Worm (Caenorhabditis elegans) whole organism, early embryonic: ENCODE data around the gene Y39B6A.37.
"Not testable (repeated sequence)": the region's sequence is repeated elsewhere in the genome, so short reads cannot be mapped to it uniquely, and the experiment has no call there.

Experiments
- B0310.2 ChIP-seq: sonication (generic microtip); optimal IDR thresholded peaks from 2 replicates; lab custom pipeline; 2016; ENCODE audit warnings: mild to moderate bottlenecking, missing genetic modification characterization, missing compliant biosample characterization
- F13C5.2 ChIP-seq: sonication (generic microtip); optimal IDR thresholded peaks from 2 replicates; lab custom pipeline; 2017; ENCODE audit warnings: mild to moderate bottlenecking, missing genetic modification characterization, inconsistent platforms, missing compliant biosample characterization
- aly-1 ChIP-seq: sonication (generic microtip); optimal IDR thresholded peaks from 2 replicates; lab custom pipeline; 2016; ENCODE audit warnings: missing genetic modification characterization, missing compliant biosample characterization
- ama-1 ChIP-seq: fragments of 150-350 bp; optimal IDR thresholded peaks from 2 replicates; lab custom pipeline; 2014
- ceh-13 ChIP-seq: fragments of 200-800 bp; sonication (Bioruptor generic); optimal IDR thresholded peaks from 2 replicates; lab custom pipeline; 2018; ENCODE audit warnings: mild to moderate bottlenecking, missing genetic modification characterization, missing compliant biosample characterization
- ceh-36 ChIP-seq: sonication (generic microtip); optimal IDR thresholded peaks from 2 replicates; lab custom pipeline; 2016; ENCODE audit warnings: missing genetic modification characterization, inconsistent platforms, missing compliant biosample characterization
- ets-7 ChIP-seq: sonication (generic microtip); optimal IDR thresholded peaks from 2 replicates; lab custom pipeline; 2016; ENCODE audit warnings: missing genotype, missing genetic modification characterization, missing compliant biosample characterization
- flt-1 ChIP-seq: fragments of 200-800 bp; sonication (Bioruptor generic); IDR thresholded peaks from 2 replicates; pipeline ENCODE4 v1.3.6; 2022; ENCODE audit warnings: missing genetic modification characterization, missing compliant biosample characterization
- hmbx-1 ChIP-seq: sonication (generic microtip); optimal IDR thresholded peaks from 2 replicates; lab custom pipeline; 2016; ENCODE audit warnings: mild to moderate bottlenecking, missing genetic modification characterization, missing compliant biosample characterization
- hmg-4 ChIP-seq: fragments of 200-800 bp; sonication (Bioruptor generic); optimal IDR thresholded peaks from 2 replicates; lab custom pipeline; 2018; ENCODE audit warnings: mild to moderate bottlenecking, missing genetic modification characterization, missing compliant biosample characterization
- hnd-1 ChIP-seq: sonication (generic microtip); optimal IDR thresholded peaks from 2 replicates; lab custom pipeline; 2016; ENCODE audit warnings: missing genetic modification characterization, missing compliant biosample characterization
- pes-1 ChIP-seq: fragments of 200-800 bp; sonication (Bioruptor generic); IDR thresholded peaks from 2 replicates; pipeline ENCODE4 v1.3.6; 2022; ENCODE audit warnings: missing genetic modification reagents, missing genetic modification characterization, missing compliant biosample characterization
- scrt-1 ChIP-seq: fragments of 200-800 bp; sonication (Bioruptor generic); IDR thresholded peaks from 2 replicates; pipeline ENCODE4 v1.3.6; 2022; ENCODE audit warnings: missing genetic modification characterization, missing compliant biosample characterization
- sea-1 ChIP-seq: fragments of 200-800 bp; sonication (Bioruptor generic); conservative IDR thresholded peaks from 2 replicates; pipeline ENCODE4 v1.3.6; 2022; ENCODE audit warnings: missing genetic modification characterization, missing compliant biosample characterization
- tbx-11 ChIP-seq: fragments of 200-800 bp; sonication (Bioruptor generic); IDR thresholded peaks from 2 replicates; pipeline ENCODE4 v1.3.6; 2022; ENCODE audit warnings: missing genetic modification characterization, missing compliant biosample characterization
- tbx-37 ChIP-seq: fragments of 200-800 bp; sonication (Bioruptor generic); conservative IDR thresholded peaks from 2 replicates; pipeline ENCODE4 v1.3.6; 2022; ENCODE audit warnings: missing genetic modification reagents, missing genetic modification characterization, missing compliant biosample characterization
- tra-4 ChIP-seq: sonication (generic microtip); optimal IDR thresholded peaks from 2 replicates; lab custom pipeline; 2017; ENCODE audit warnings: missing genetic modification characterization, missing compliant biosample characterization

The Y39B6A.37 gene

ce11 chrV:18998045-18998444 is 7.4 kb downstream of the Y39B6A.37 start, which contains the start of gene tgt-2:
tgt-2 (plus strand) TSS chrV:18998345.
- no peak for TF ChIP-seq F13C5.2 (tag; lab: Kevin White, UChicago)
- TF ChIP-seq tbx-11 (GFP tag; lab: Robert Waterston, UW): no peak
- no peak for TF ChIP-seq ets-7 (tag; lab: Kevin White, UChicago)
- TF ChIP-seq ama-1 (lab: Kevin White, UChicago): no peak
- TF ChIP-seq flt-1 (GFP tag; lab: Robert Waterston, UW): no peak
- TF ChIP-seq hmg-4 (GFP tag; lab: Kevin White, UChicago): no peak
- no peak for TF ChIP-seq ceh-36 (tag; lab: Kevin White, UChicago)

ce11 chrV:19000542-19000941 is 9.9 kb downstream of the Y39B6A.37 start:
- TF ChIP-seq ceh-36 (tag; lab: Kevin White, UChicago): no peak
- TF ChIP-seq tbx-11 (GFP tag; lab: Robert Waterston, UW): no peak
- no peak for TF ChIP-seq ama-1 (lab: Kevin White, UChicago)
- no peak for TF ChIP-seq B0310.2
- TF ChIP-seq tra-4: no peak

- TF ChIP-seq ceh-13 (no peak), hnd-1 (no peak), aly-1 (tag; lab: Kevin White, UChicago) (no peak), B0310.2 (no peak), pes-1 (GFP tag; lab: Robert Waterston, UW) (peak; percentile 59; the same call in 1 of the 2 replicates)
Observed at ce11 chrV:19001016-19001415, 10.4 kb downstream of the Y39B6A.37 start, which contains the start of gene Y39B6A.34. Y39B6A.34 (plus strand) TSS chrV:19001018.

ce11 chrV:19001656-19002055 is 11.0 kb downstream of the Y39B6A.37 start, which contains the start of gene Y39B6A.33:
Y39B6A.33 (plus strand) TSS chrV:19001956.
- TF ChIP-seq B0310.2 (no peak), tbx-37 (GFP tag; lab: Robert Waterston, UW) (no peak), sea-1 (no peak), ama-1 (lab: Kevin White, UChicago) (no peak), hmg-4 (GFP tag; lab: Kevin White, UChicago) (no peak), ceh-13 (no peak), scrt-1 (GFP tag; lab: Robert Waterston, UW) (no peak), F13C5.2 (tag; lab: Kevin White, UChicago) (no peak), pes-1 (GFP tag; lab: Robert Waterston, UW) (no peak), tbx-11 (GFP tag; lab: Robert Waterston, UW) (no peak)

- TF ChIP-seq hmg-4 (GFP tag; lab: Kevin White, UChicago): no peak
Observed at ce11 chrV:19010405-19010804, 19.8 kb downstream of the Y39B6A.37 start.

- no peak for TF ChIP-seq sea-1
- no peak for TF ChIP-seq scrt-1 (GFP tag; lab: Robert Waterston, UW)
- TF ChIP-seq pes-1 (GFP tag; lab: Robert Waterston, UW): no peak
- no peak for TF ChIP-seq ceh-13
- TF ChIP-seq ets-7 (tag; lab: Kevin White, UChicago): no peak
- TF ChIP-seq aly-1 (tag; lab: Kevin White, UChicago): no peak
- TF ChIP-seq flt-1 (GFP tag; lab: Robert Waterston, UW): no peak
- no peak for TF ChIP-seq tbx-11 (GFP tag; lab: Robert Waterston, UW)
- no peak for TF ChIP-seq hmg-4 (GFP tag; lab: Kevin White, UChicago)
- no peak for TF ChIP-seq F13C5.2 (tag; lab: Kevin White, UChicago)
- TF ChIP-seq tra-4: no peak
- TF ChIP-seq ceh-36 (tag; lab: Kevin White, UChicago): no peak
- no peak for TF ChIP-seq hmbx-1
- TF ChIP-seq tbx-37 (GFP tag; lab: Robert Waterston, UW): no peak
- no peak for TF ChIP-seq ama-1 (lab: Kevin White, UChicago)
- TF ChIP-seq B0310.2: no peak
- TF ChIP-seq hnd-1: no peak
Observed at ce11 chrV:19013215-19013614, 22.6 kb downstream of the Y39B6A.37 start.

ce11 chrV:19014273-19014672 is 23.6 kb downstream of the Y39B6A.37 start, which contains the start of gene Y39B6A.30:
Y39B6A.30 (plus strand) TSS chrV:19014573.
- TF ChIP-seq hmg-4 (GFP tag; lab: Kevin White, UChicago); sea-1; ceh-36 (tag; lab: Kevin White, UChicago): not testable (repeated sequence)

- TF ChIP-seq ceh-36 (tag; lab: Kevin White, UChicago) (no peak), tbx-11 (GFP tag; lab: Robert Waterston, UW) (no peak), pes-1 (GFP tag; lab: Robert Waterston, UW) (no peak), tra-4 (no peak), tbx-37 (GFP tag; lab: Robert Waterston, UW) (no peak), hmg-4 (GFP tag; lab: Kevin White, UChicago) (no peak)
Observed at ce11 chrV:19019239-19019638, 28.6 kb downstream of the Y39B6A.37 start.

ce11 chrV:19024683-19025082 is 34.0 kb downstream of the Y39B6A.37 start, which contains the start of gene Y39B6A.29:
Y39B6A.29 (minus strand) TSS chrV:19024783.
- TF ChIP-seq hmbx-1: no peak
- no peak for TF ChIP-seq ets-7 (tag; lab: Kevin White, UChicago)
- no peak for TF ChIP-seq ceh-36 (tag; lab: Kevin White, UChicago)
- no peak for TF ChIP-seq pes-1 (GFP tag; lab: Robert Waterston, UW)
- TF ChIP-seq scrt-1 (GFP tag; lab: Robert Waterston, UW): no peak
- no peak for TF ChIP-seq flt-1 (GFP tag; lab: Robert Waterston, UW)
- TF ChIP-seq sea-1: no peak
- no peak for TF ChIP-seq aly-1 (tag; lab: Kevin White, UChicago)
- no peak for TF ChIP-seq hmg-4 (GFP tag; lab: Kevin White, UChicago)
- TF ChIP-seq ama-1 (lab: Kevin White, UChicago): no peak
- TF ChIP-seq ceh-13: no peak
- TF ChIP-seq tbx-11 (GFP tag; lab: Robert Waterston, UW): no peak
- no peak for TF ChIP-seq tra-4
- TF ChIP-seq tbx-37 (GFP tag; lab: Robert Waterston, UW): no peak
- TF ChIP-seq F13C5.2 (tag; lab: Kevin White, UChicago): no peak
